Worm (Caenorhabditis elegans): ENCODE measurements around the gene unc-41.

- TF ChIP-seq lsy-27 (tag; optimal IDR thresholded peaks at IDR 0.05; ENCODE audit: borderline replicate concordance, insufficient read depth) (no peak), snpc-4 (GFP tag; optimal IDR thresholded peaks at IDR 0.05) (no peak), snpc-4 (tag; optimal IDR thresholded peaks at IDR 0.05) (no peak), ama-1 (optimal IDR thresholded peaks at IDR 0.05) (no peak), ama-1 (GFP tag; optimal IDR thresholded peaks at IDR 0.05) (no peak), ZK185.1 (tag; optimal IDR thresholded peaks at IDR 0.05; ENCODE audit: poor library complexity, severe bottlenecking) (no peak)
Measured at ce11 chrV:9986177-9986576, 10.1 kb upstream of the unc-41 start, which contains the start of gene rmd-2.

Measured in whole organism, young adult.